Fruit fly (Drosophila melanogaster) whole organism, embryonic: ENCODE measurements around the gene gammaTub37C.
A peak's percentile ranks its signal among the peaks of the same experiment; 100 is the strongest.

Source experiments
- Ada2b ChIP-seq: fragments of 200-800 bp; sonication (Bioruptor generic); IDR thresholded peaks from 2 replicates; pipeline ENCODE4 v1.3.6; 2022; ENCODE audit warnings: missing biosample characterization, missing genetic modification characterization
- CG1024 ChIP-seq: fragments of 200-800 bp; sonication (Bioruptor generic); IDR thresholded peaks from 2 replicates; pipeline ENCODE4 v1.3.6; 2022; ENCODE audit warnings: missing biosample characterization, missing genetic modification characterization
- CG10431 ChIP-seq: fragments of 200-800 bp; sonication (Bioruptor generic); optimal IDR thresholded peaks from 3 replicates; lab custom pipeline; 2018; ENCODE audit warnings: missing biosample characterization, mild to moderate bottlenecking, missing genetic modification characterization
- CG10565 ChIP-seq: fragments of 200-800 bp; sonication (Bioruptor generic); optimal IDR thresholded peaks from 3 replicates; lab custom pipeline; 2016; ENCODE audit warnings: missing biosample characterization, mild to moderate bottlenecking, missing genetic modification characterization
- CG12391 ChIP-seq: fragments of 200-800 bp; sonication (Bioruptor generic); optimal IDR thresholded peaks from 3 replicates; lab custom pipeline; 2018; ENCODE audit warnings: missing biosample characterization, mild to moderate bottlenecking, missing genetic modification characterization, moderate library complexity
- CG12769 ChIP-seq: fragments of 200-800 bp; sonication (Bioruptor generic); optimal IDR thresholded peaks from 2 replicates; lab custom pipeline; 2019; ENCODE audit warnings: missing biosample characterization, mild to moderate bottlenecking, missing genetic modification characterization, moderate library complexity
- CG12942 ChIP-seq: fragments of 200-800 bp; sonication (Bioruptor generic); optimal IDR thresholded peaks from 3 replicates; lab custom pipeline; 2016; ENCODE audit warnings: missing biosample characterization, missing genetic modification characterization
- CG15011 ChIP-seq: fragments of 200-800 bp; sonication (Bioruptor generic); optimal IDR thresholded peaks from 3 replicates; lab custom pipeline; 2018; ENCODE audit warnings: missing biosample characterization, mild to moderate bottlenecking, missing genetic modification characterization
- CG15514 ChIP-seq: fragments of 200-800 bp; sonication (Bioruptor generic); optimal IDR thresholded peaks from 3 replicates; lab custom pipeline; 2017; ENCODE audit warnings: missing biosample characterization, missing genetic modification characterization, mild to moderate bottlenecking, moderate library complexity, missing genetic modification reagents
- CG1602 ChIP-seq: fragments of 200-800 bp; sonication (Bioruptor generic); optimal IDR thresholded peaks from 3 replicates; lab custom pipeline; 2016; ENCODE audit warnings: missing biosample characterization, missing genetic modification characterization
- CG17568 ChIP-seq: fragments of 200-800 bp; sonication (Bioruptor generic); optimal IDR thresholded peaks from 2 replicates; lab custom pipeline; 2018; ENCODE audit warnings: missing biosample characterization, mild to moderate bottlenecking, missing genetic modification characterization, moderate library complexity
- CG17802 ChIP-seq: fragments of 200-800 bp; sonication (Bioruptor generic); optimal IDR thresholded peaks from 2 replicates; lab custom pipeline; 2018; ENCODE audit warnings: missing biosample characterization, mild to moderate bottlenecking, missing genetic modification characterization, moderate library complexity
- CG17912 ChIP-seq: fragments of 200-800 bp; sonication (Bioruptor generic); optimal IDR thresholded peaks from 2 replicates; lab custom pipeline; 2018; ENCODE audit warnings: missing biosample characterization, mild to moderate bottlenecking, missing genetic modification characterization
- CG1832 ChIP-seq: fragments of 200-800 bp; sonication (Bioruptor generic); optimal IDR thresholded peaks from 2 replicates; lab custom pipeline; 2017; ENCODE audit warnings: missing biosample characterization, mild to moderate bottlenecking, missing genetic modification characterization, inconsistent platforms
- CG2202 ChIP-seq: fragments of 200-800 bp; sonication (Bioruptor generic); optimal IDR thresholded peaks from 2 replicates; lab custom pipeline; 2018; ENCODE audit warnings: missing biosample characterization, mild to moderate bottlenecking, missing genetic modification characterization
- CG2889 ChIP-seq: fragments of 200-800 bp; sonication (Bioruptor generic); IDR thresholded peaks from 3 replicates; pipeline ENCODE4 v1.3.6; 2022; ENCODE audit warnings: missing biosample characterization, missing genetic modification characterization
- CG30431 ChIP-seq: fragments of 200-800 bp; sonication (Bioruptor generic); optimal IDR thresholded peaks from 2 replicates; lab custom pipeline; 2017; ENCODE audit warnings: missing biosample characterization, missing genetic modification characterization
- CG32532 ChIP-seq: fragments of 200-800 bp; sonication (Bioruptor generic); IDR thresholded peaks from 2 replicates; pipeline ENCODE4 v1.3.6; 2022; ENCODE audit warnings: missing biosample characterization, missing genetic modification characterization
- CG33557 ChIP-seq: fragments of 200-800 bp; sonication (Bioruptor generic); optimal IDR thresholded peaks from 2 replicates; lab custom pipeline; 2019; ENCODE audit warnings: missing biosample characterization, mild to moderate bottlenecking, missing genetic modification characterization, moderate library complexity
- CG4730 ChIP-seq: fragments of 200-800 bp; sonication (Bioruptor generic); IDR thresholded peaks from 2 replicates; pipeline ENCODE4 v1.3.6; 2022; ENCODE audit warnings: missing biosample characterization, missing genetic modification characterization
- CG5180 ChIP-seq: fragments of 200-800 bp; sonication (Bioruptor generic); optimal IDR thresholded peaks from 3 replicates; lab custom pipeline; 2017; ENCODE audit warnings: missing biosample characterization, missing genetic modification characterization, mild to moderate bottlenecking, moderate library complexity, missing genetic modification reagents
- CG7928 ChIP-seq: fragments of 200-800 bp; sonication (Bioruptor generic); optimal IDR thresholded peaks from 2 replicates; lab custom pipeline; 2017; ENCODE audit warnings: missing biosample characterization, mild to moderate bottlenecking, missing genetic modification characterization
- CG9609 ChIP-seq: fragments of 200-800 bp; sonication (Bioruptor generic); optimal IDR thresholded peaks from 3 replicates; lab custom pipeline; 2016; ENCODE audit warnings: missing biosample characterization, missing genetic modification characterization
- CrebB ChIP-seq: fragments of 200-800 bp; sonication (Bioruptor generic); optimal IDR thresholded peaks from 3 replicates; lab custom pipeline; 2018; ENCODE audit warnings: missing biosample characterization, mild to moderate bottlenecking, missing genetic modification characterization
- Eip74EF ChIP-seq, 2 experiments: fragments of 200-800 bp in 1 of 2; fragments of >200 bp in 1 of 2; sonication (Bioruptor generic) in 1 of 2; optimal IDR thresholded peaks; 2 replicates each; lab custom pipeline; 2017 to 2019; ENCODE audit warnings: missing biosample characterization in 2 of 2, missing genetic modification characterization in 2 of 2, mild to moderate bottlenecking in 1 of 2, moderate library complexity in 1 of 2
- HHEX ChIP-seq: fragments of 200-800 bp; sonication (Bioruptor generic); optimal IDR thresholded peaks from 3 replicates; lab custom pipeline; 2017; ENCODE audit warnings: missing biosample characterization, mild to moderate bottlenecking, missing genetic modification characterization, missing genetic modification reagents
- Hand ChIP-seq: fragments of 200-800 bp; sonication (Bioruptor generic); optimal IDR thresholded peaks from 2 replicates; lab custom pipeline; 2017; ENCODE audit warnings: mild to moderate bottlenecking, missing biosample characterization, missing genetic modification reagents, missing genetic modification characterization
- Jarid2 ChIP-seq: fragments of 200-800 bp; sonication (Bioruptor generic); optimal IDR thresholded peaks from 3 replicates; lab custom pipeline; 2017; ENCODE audit warnings: mild to moderate bottlenecking, missing biosample characterization, missing genetic modification reagents, missing genetic modification characterization
- Kr ChIP-seq: fragments of 200-800 bp; sonication (Bioruptor generic); optimal IDR thresholded peaks from 2 replicates; lab custom pipeline; 2017; ENCODE audit warnings: missing biosample characterization, mild to moderate bottlenecking, missing genetic modification characterization
- Nf-YB ChIP-seq: fragments of 200-800 bp; sonication (Bioruptor generic); optimal IDR thresholded peaks from 3 replicates; lab custom pipeline; 2019; ENCODE audit warnings: missing biosample characterization, mild to moderate bottlenecking, missing genetic modification characterization, moderate library complexity
- Nf-YC ChIP-seq: fragments of 200-800 bp; optimal IDR thresholded peaks from 3 replicates; lab custom pipeline; 2019; ENCODE audit warnings: missing biosample characterization, mild to moderate bottlenecking, missing genetic modification characterization, moderate library complexity
- Opbp ChIP-seq: fragments of 200-800 bp; sonication (Bioruptor generic); IDR thresholded peaks from 3 replicates; pipeline ENCODE4 v1.3.6; 2022; ENCODE audit warnings: missing biosample characterization, missing genetic modification characterization; ENCODE audit not compliant: partially characterized antibody
- Rfx ChIP-seq: fragments of 200-800 bp; sonication (Bioruptor generic); IDR thresholded peaks from 2 replicates; pipeline ENCODE4 v1.3.6; 2022; ENCODE audit warnings: missing biosample characterization, missing genetic modification characterization
- Sox102F ChIP-seq: fragments of 200-800 bp; sonication (Bioruptor generic); optimal IDR thresholded peaks from 2 replicates; lab custom pipeline; 2018; ENCODE audit warnings: missing biosample characterization, mild to moderate bottlenecking, missing genetic modification characterization, moderate library complexity
- chm ChIP-seq: fragments of 200-800 bp; sonication (Bioruptor generic); IDR thresholded peaks from 2 replicates; pipeline ENCODE4 v1.3.6; 2022; ENCODE audit warnings: missing biosample characterization, missing genetic modification characterization
- ci ChIP-seq: fragments of 200-800 bp; sonication (Bioruptor generic); IDR thresholded peaks from 3 replicates; pipeline ENCODE4 v1.3.6; 2022; ENCODE audit warnings: missing biosample characterization, missing genetic modification characterization
- ftz-f1 ChIP-seq: fragments of 200-800 bp; sonication (Bioruptor generic); optimal IDR thresholded peaks from 2 replicates; lab custom pipeline; 2016; ENCODE audit warnings: missing biosample characterization, missing genetic modification characterization
- gce ChIP-seq: fragments of 200-800 bp; sonication (Bioruptor generic); IDR thresholded peaks from 3 replicates; pipeline ENCODE4 v1.3.6; 2022; ENCODE audit warnings: missing biosample characterization, missing genetic modification characterization
- grau ChIP-seq: fragments of 200-800 bp; optimal IDR thresholded peaks from 3 replicates; lab custom pipeline; 2019; ENCODE audit warnings: missing biosample characterization, mild to moderate bottlenecking, missing genetic modification characterization, moderate library complexity
- pho ChIP-seq: fragments of 200-800 bp; sonication (Bioruptor generic); optimal IDR thresholded peaks from 2 replicates; lab custom pipeline; 2016; ENCODE audit warnings: missing biosample characterization, missing genetic modification characterization
- ranshi ChIP-seq: fragments of 200-800 bp; sonication (Bioruptor generic); IDR thresholded peaks from 2 replicates; pipeline ENCODE4 v1.3.6; 2022; ENCODE audit warnings: missing biosample characterization, missing genetic modification characterization
- run ChIP-seq: fragments of 200-800 bp; sonication (Bioruptor generic); optimal IDR thresholded peaks from 3 replicates; lab custom pipeline; 2018; ENCODE audit warnings: missing biosample characterization, mild to moderate bottlenecking, missing genetic modification characterization
- salm ChIP-seq: fragments of 200-800 bp; sonication (Bioruptor generic); optimal IDR thresholded peaks from 2 replicates; lab custom pipeline; 2018; ENCODE audit warnings: missing biosample characterization, mild to moderate bottlenecking, missing genetic modification characterization
- sc ChIP-seq, 3 experiments: fragments of >200 bp in 2 of 3; fragments of 200-800 bp in 1 of 3; sonication (Bioruptor generic) in 1 of 3; optimal IDR thresholded peaks; 2 replicates in 2 of 3; 3 replicates in 1 of 3; lab custom pipeline; 2017; ENCODE audit warnings: mild to moderate bottlenecking in 1 of 3, missing biosample characterization in 1 of 3, missing genetic modification characterization in 1 of 3, missing genetic modification reagents in 1 of 3
- sd ChIP-seq: fragments of 200-800 bp; sonication (Bioruptor generic); optimal IDR thresholded peaks from 3 replicates; lab custom pipeline; 2018; ENCODE audit warnings: missing biosample characterization, mild to moderate bottlenecking, missing genetic modification characterization, moderate library complexity
- shn ChIP-seq: fragments of 200-800 bp; sonication (Bioruptor generic); optimal IDR thresholded peaks from 3 replicates; lab custom pipeline; 2016; ENCODE audit warnings: missing biosample characterization, missing genetic modification characterization
- sisA ChIP-seq: fragments of 200-800 bp; sonication (Bioruptor generic); IDR thresholded peaks from 2 replicates; pipeline ENCODE4 v1.3.6; 2022; ENCODE audit warnings: missing biosample characterization, missing genetic modification characterization
- tll ChIP-seq, 2 experiments: fragments of 200-800 bp in 1 of 2; fragments of >200 bp in 1 of 2; sonication (Bioruptor generic) in 1 of 2; optimal IDR thresholded peaks; 2 replicates each; lab custom pipeline; 2017 to 2019; ENCODE audit warnings: missing biosample characterization in 2 of 2, missing genetic modification characterization in 2 of 2, mild to moderate bottlenecking in 1 of 2, moderate library complexity in 1 of 2

The gammaTub37C gene

dm6 chr2L:19140257-19140983, 45.1 kb downstream of the gammaTub37C start (continued):
- TF ChIP-seq CG12942 (GFP tag; lab: Kevin White, UChicago) = no peak
- TF ChIP-seq Hand (GFP tag; lab: Kevin White, UChicago) = no peak
- no peak for TF ChIP-seq sc (optimal IDR thresholded peaks at IDR 0.05; lab: Kevin White, UChicago)
- TF ChIP-seq sc (GFP tag; optimal IDR thresholded peaks at IDR 0.05; lab: Kevin White, UChicago) = no peak
- TF ChIP-seq Nf-YB = no peak
- TF ChIP-seq CG15011 = no peak
- no peak for TF ChIP-seq CG1602 (GFP tag; lab: Kevin White, UChicago)
- TF ChIP-seq CG1024 (GFP tag; lab: Robert Waterston, UW) = no peak
- no peak for TF ChIP-seq CG2889 (GFP tag; lab: Robert Waterston, UW)
- no peak for TF ChIP-seq sisA (GFP tag; lab: Robert Waterston, UW)
- peak; percentile 22 for TF ChIP-seq sd (tag; lab: Kevin White, UChicago)
- TF ChIP-seq CG2202 (tag; lab: Kevin White, UChicago) = peak; percentile 5
- TF ChIP-seq CG4730 (GFP tag; lab: Robert Waterston, UW) = no peak
- no peak for TF ChIP-seq CG15514 (GFP tag; lab: Kevin White, UChicago)
- TF ChIP-seq Rfx (GFP tag; lab: Robert Waterston, UW) = 0 out of 2 replicates have a peak, but pooled peaks have one; percentile 12
- no peak for TF ChIP-seq HHEX (GFP tag; lab: Kevin White, UChicago)
- no peak for TF ChIP-seq Opbp (GFP tag; lab: Robert Waterston, UW)
- TF ChIP-seq CG9609 (GFP tag; lab: Kevin White, UChicago) = no peak
- TF ChIP-seq CG10565 = no peak
- no peak for TF ChIP-seq gce (GFP tag; lab: Robert Waterston, UW)
- TF ChIP-seq CrebB = no peak
- TF ChIP-seq Jarid2 (GFP tag; lab: Kevin White, UChicago) = no peak
- peak; percentile 48 for TF ChIP-seq grau (tag; lab: Kevin White, UChicago)
- no peak for TF ChIP-seq Ada2b (GFP tag; lab: Robert Waterston, UW)
- TF ChIP-seq pho = no peak
- no peak for TF ChIP-seq Eip74EF (GFP tag; optimal IDR thresholded peaks at IDR 0.05; lab: Kevin White, UChicago)
- no peak for TF ChIP-seq ci
- no peak for TF ChIP-seq shn
- peak; percentile 11 for TF ChIP-seq Kr
- TF ChIP-seq chm (GFP tag; lab: Robert Waterston, UW) = no peak
- TF ChIP-seq CG12391 (tag; lab: Kevin White, UChicago) = no peak
- no peak for TF ChIP-seq CG7928
- no peak for TF ChIP-seq Sox102F (GFP tag; lab: Kevin White, UChicago)
- TF ChIP-seq CG5180 (GFP tag; lab: Kevin White, UChicago) = no peak
- no peak for TF ChIP-seq CG12769 (tag; lab: Kevin White, UChicago)
- TF ChIP-seq CG33557 (GFP tag; lab: Kevin White, UChicago) = peak; percentile 11
- TF ChIP-seq ftz-f1 (GFP tag; lab: Kevin White, UChicago) = no peak
- TF ChIP-seq run (tag; lab: Kevin White, UChicago) = no peak
- no peak for TF ChIP-seq CG10431
- TF ChIP-seq CG32532 (GFP tag; lab: Robert Waterston, UW) = peak; percentile 20; the same call in 1 of the 2 replicates
- TF ChIP-seq CG30431 (GFP tag; lab: Kevin White, UChicago) = no peak
- no peak for TF ChIP-seq salm (tag; lab: Kevin White, UChicago)
- no peak for TF ChIP-seq CG17912 (GFP tag; lab: Kevin White, UChicago)
- no peak for TF ChIP-seq tll (GFP tag; optimal IDR thresholded peaks at IDR 0.05; lab: Kevin White, UChicago)
- TF ChIP-seq CG17568 (GFP tag; lab: Kevin White, UChicago) = no peak
- TF ChIP-seq ranshi (GFP tag; lab: Robert Waterston, UW) = no peak
- no peak for TF ChIP-seq CG1832 (GFP tag; lab: Kevin White, UChicago)
- TF ChIP-seq Nf-YC (tag; lab: Kevin White, UChicago) = no peak
- no peak for TF ChIP-seq CG17802 (tag; lab: Kevin White, UChicago)
